Worm (Caenorhabditis elegans) whole organism, early embryonic: Measurements from ENCODE around the gene srx-1.

Experiments used
- B0310.2 ChIP-seq: sonication (generic microtip); optimal IDR thresholded peaks from 2 replicates; lab custom pipeline; 2016; ENCODE audit warnings: mild to moderate bottlenecking, missing genetic modification characterization, missing compliant biosample characterization
- F13C5.2 ChIP-seq: sonication (generic microtip); optimal IDR thresholded peaks from 2 replicates; lab custom pipeline; 2017; ENCODE audit warnings: mild to moderate bottlenecking, missing genetic modification characterization, inconsistent platforms, missing compliant biosample characterization
- aly-1 ChIP-seq: sonication (generic microtip); optimal IDR thresholded peaks from 2 replicates; lab custom pipeline; 2016; ENCODE audit warnings: missing genetic modification characterization, missing compliant biosample characterization
- ama-1 ChIP-seq: fragments of 150-350 bp; optimal IDR thresholded peaks from 2 replicates; lab custom pipeline; 2014
- ceh-13 ChIP-seq: fragments of 200-800 bp; sonication (Bioruptor generic); optimal IDR thresholded peaks from 2 replicates; lab custom pipeline; 2018; ENCODE audit warnings: mild to moderate bottlenecking, missing genetic modification characterization, missing compliant biosample characterization
- ceh-36 ChIP-seq: sonication (generic microtip); optimal IDR thresholded peaks from 2 replicates; lab custom pipeline; 2016; ENCODE audit warnings: missing genetic modification characterization, inconsistent platforms, missing compliant biosample characterization
- ets-7 ChIP-seq: sonication (generic microtip); optimal IDR thresholded peaks from 2 replicates; lab custom pipeline; 2016; ENCODE audit warnings: missing genotype, missing genetic modification characterization, missing compliant biosample characterization
- flt-1 ChIP-seq: fragments of 200-800 bp; sonication (Bioruptor generic); IDR thresholded peaks from 2 replicates; pipeline ENCODE4 v1.3.6; 2022; ENCODE audit warnings: missing genetic modification characterization, missing compliant biosample characterization
- hmbx-1 ChIP-seq: sonication (generic microtip); optimal IDR thresholded peaks from 2 replicates; lab custom pipeline; 2016; ENCODE audit warnings: mild to moderate bottlenecking, missing genetic modification characterization, missing compliant biosample characterization
- hmg-4 ChIP-seq: fragments of 200-800 bp; sonication (Bioruptor generic); optimal IDR thresholded peaks from 2 replicates; lab custom pipeline; 2018; ENCODE audit warnings: mild to moderate bottlenecking, missing genetic modification characterization, missing compliant biosample characterization
- hnd-1 ChIP-seq: sonication (generic microtip); optimal IDR thresholded peaks from 2 replicates; lab custom pipeline; 2016; ENCODE audit warnings: missing genetic modification characterization, missing compliant biosample characterization
- pes-1 ChIP-seq: fragments of 200-800 bp; sonication (Bioruptor generic); IDR thresholded peaks from 2 replicates; pipeline ENCODE4 v1.3.6; 2022; ENCODE audit warnings: missing genetic modification reagents, missing genetic modification characterization, missing compliant biosample characterization
- scrt-1 ChIP-seq: fragments of 200-800 bp; sonication (Bioruptor generic); IDR thresholded peaks from 2 replicates; pipeline ENCODE4 v1.3.6; 2022; ENCODE audit warnings: missing genetic modification characterization, missing compliant biosample characterization
- sea-1 ChIP-seq: fragments of 200-800 bp; sonication (Bioruptor generic); conservative IDR thresholded peaks from 2 replicates; pipeline ENCODE4 v1.3.6; 2022; ENCODE audit warnings: missing genetic modification characterization, missing compliant biosample characterization
- tbx-11 ChIP-seq: fragments of 200-800 bp; sonication (Bioruptor generic); IDR thresholded peaks from 2 replicates; pipeline ENCODE4 v1.3.6; 2022; ENCODE audit warnings: missing genetic modification characterization, missing compliant biosample characterization
- tbx-37 ChIP-seq: fragments of 200-800 bp; sonication (Bioruptor generic); conservative IDR thresholded peaks from 2 replicates; pipeline ENCODE4 v1.3.6; 2022; ENCODE audit warnings: missing genetic modification reagents, missing genetic modification characterization, missing compliant biosample characterization
- tra-4 ChIP-seq: sonication (generic microtip); optimal IDR thresholded peaks from 2 replicates; lab custom pipeline; 2017; ENCODE audit warnings: missing genetic modification characterization, missing compliant biosample characterization

srx-1 gene

ce11 chrV:8980845-8981244, 22.6 kb upstream of the srx-1 start, which contains the start of gene str-84:
TSS of gene str-84 (minus strand) at chrV:8980945.
- TF ChIP-seq aly-1: no peak
- TF ChIP-seq F13C5.2 (tag; lab: Kevin White, UChicago): no peak
- no peak for TF ChIP-seq pes-1
- TF ChIP-seq ceh-36 (tag; lab: Kevin White, UChicago): no peak
- no peak for TF ChIP-seq ceh-13
- TF ChIP-seq tbx-37 (GFP tag; lab: Robert Waterston, UW): no peak
- TF ChIP-seq sea-1 (GFP tag; lab: Robert Waterston, UW): no peak
- TF ChIP-seq B0310.2 (tag; lab: Kevin White, UChicago): no peak
- no peak for TF ChIP-seq scrt-1 (GFP tag; lab: Robert Waterston, UW)
- no peak for TF ChIP-seq hmg-4 (GFP tag; lab: Kevin White, UChicago)
- no peak for TF ChIP-seq tra-4 (tag; lab: Kevin White, UChicago)
- TF ChIP-seq ets-7 (tag; lab: Kevin White, UChicago): no peak
- TF ChIP-seq tbx-11: no peak
- TF ChIP-seq hnd-1: no peak
- TF ChIP-seq ama-1: no peak
- no peak for TF ChIP-seq hmbx-1 (tag; lab: Kevin White, UChicago)
- no peak for TF ChIP-seq flt-1 (GFP tag; lab: Robert Waterston, UW)

ce11 chrV:8983604-8984003, 19.9 kb upstream of the srx-1 start, which contains the start of gene str-86:
TSS of gene str-86 (minus strand) at chrV:8983704.
- no peak for TF ChIP-seq hnd-1

- TF ChIP-seq tra-4 (tag; lab: Kevin White, UChicago): no peak
- TF ChIP-seq ets-7 (tag; lab: Kevin White, UChicago): no peak
- no peak for TF ChIP-seq scrt-1 (GFP tag; lab: Robert Waterston, UW)
- TF ChIP-seq hmg-4 (GFP tag; lab: Kevin White, UChicago): no peak
- TF ChIP-seq pes-1: no peak
- TF ChIP-seq aly-1: no peak
- no peak for TF ChIP-seq B0310.2 (tag; lab: Kevin White, UChicago)
- no peak for TF ChIP-seq tbx-11
- no peak for TF ChIP-seq tbx-37 (GFP tag; lab: Robert Waterston, UW)
- no peak for TF ChIP-seq hnd-1
Observed at ce11 chrV:8984783-8985182, 18.7 kb upstream of the srx-1 start.

- TF ChIP-seq scrt-1 (GFP tag; lab: Robert Waterston, UW): no peak
- no peak for TF ChIP-seq hmbx-1 (tag; lab: Kevin White, UChicago)
- no peak for TF ChIP-seq ceh-36 (tag; lab: Kevin White, UChicago)
- no peak for TF ChIP-seq F13C5.2 (tag; lab: Kevin White, UChicago)
- no peak for TF ChIP-seq tbx-11
- no peak for TF ChIP-seq tra-4 (tag; lab: Kevin White, UChicago)
- no peak for TF ChIP-seq sea-1 (GFP tag; lab: Robert Waterston, UW)
- no peak for TF ChIP-seq pes-1
Observed at ce11 chrV:8985740-8986139, 17.7 kb upstream of the srx-1 start, which contains the start of gene str-85. TSS of gene str-85 (minus strand) at chrV:8985840.

- no peak for TF ChIP-seq flt-1 (GFP tag; lab: Robert Waterston, UW)
- no peak for TF ChIP-seq ceh-13
- TF ChIP-seq B0310.2 (tag; lab: Kevin White, UChicago): no peak
- TF ChIP-seq aly-1: no peak
- no peak for TF ChIP-seq F13C5.2 (tag; lab: Kevin White, UChicago)
- TF ChIP-seq hmbx-1 (tag; lab: Kevin White, UChicago): no peak
- TF ChIP-seq scrt-1 (GFP tag; lab: Robert Waterston, UW): no peak
- TF ChIP-seq sea-1 (GFP tag; lab: Robert Waterston, UW): no peak
- TF ChIP-seq tbx-37 (GFP tag; lab: Robert Waterston, UW): no peak
- no peak for TF ChIP-seq tra-4 (tag; lab: Kevin White, UChicago)
- TF ChIP-seq pes-1: no peak
Observed at ce11 chrV:8988104-8988503, 15.4 kb upstream of the srx-1 start, which contains the start of gene str-87. TSS of gene str-87 (minus strand) at chrV:8988204.

ce11 chrV:8990194-8990649, 13.2 kb upstream of the srx-1 start, which contains the start of gene F59E11.7:
TSS of gene F59E11.7 (plus strand) at chrV:8990244.
- no peak for TF ChIP-seq F13C5.2 (tag; lab: Kevin White, UChicago)
- no peak for TF ChIP-seq flt-1 (GFP tag; lab: Robert Waterston, UW)
- no peak for TF ChIP-seq ets-7 (tag; lab: Kevin White, UChicago)
- no peak for TF ChIP-seq hmbx-1 (tag; lab: Kevin White, UChicago)
- TF ChIP-seq ceh-13: no peak
- no peak for TF ChIP-seq tbx-37 (GFP tag; lab: Robert Waterston, UW)
- TF ChIP-seq B0310.2 (tag; lab: Kevin White, UChicago): no peak
- no peak for TF ChIP-seq hnd-1
- TF ChIP-seq scrt-1 (GFP tag; lab: Robert Waterston, UW): no peak
- no peak for TF ChIP-seq tbx-11
- no peak for TF ChIP-seq sea-1 (GFP tag; lab: Robert Waterston, UW)
- TF ChIP-seq aly-1: no peak
- no peak for TF ChIP-seq tra-4 (tag; lab: Kevin White, UChicago)

ce11 chrV:8991679-8992078, 11.8 kb upstream of the srx-1 start, which contains the start of gene F59E11.6:
TSS of gene F59E11.6 (plus strand) at chrV:8991789.
- TF ChIP-seq tra-4 (tag; lab: Kevin White, UChicago) (no peak), ceh-36 (tag; lab: Kevin White, UChicago) (no peak), hmbx-1 (tag; lab: Kevin White, UChicago) (no peak), tbx-11 (no peak), hmg-4 (GFP tag; lab: Kevin White, UChicago) (no peak), ceh-13 (no peak), flt-1 (GFP tag; lab: Robert Waterston, UW) (no peak), ets-7 (tag; lab: Kevin White, UChicago) (no peak), aly-1 (no peak), pes-1 (no peak), B0310.2 (tag; lab: Kevin White, UChicago) (no peak), sea-1 (GFP tag; lab: Robert Waterston, UW) (no peak), scrt-1 (GFP tag; lab: Robert Waterston, UW) (no peak), F13C5.2 (tag; lab: Kevin White, UChicago) (no peak), hnd-1 (no peak), tbx-37 (GFP tag; lab: Robert Waterston, UW) (no peak), ama-1 (no peak)
